Fruit fly (Drosophila melanogaster): ENCODE results near the gene nis.

nis gene

dm6 chr2L:1613748-1614365 lies 26.9 kb upstream of the nis start, which contains the start of gene RFeSP (continued):
- TF ChIP-seq CG6854 (GFP tag; optimal IDR thresholded peaks at IDR 0.05), result no peak
- no peak for TF ChIP-seq HLH54F (GFP tag; optimal IDR thresholded peaks at IDR 0.05)
- TF ChIP-seq Bteb2 (GFP tag; optimal IDR thresholded peaks at IDR 0.05), result no peak

dm6 chr2L:1611122-1611521 lies 24.2 kb upstream of the nis start, which contains the start of the genes Rab3GAP1 and CG14352:
Gene Rab3GAP1 (minus strand): TSS chr2L:1611157.
Gene CG14352 (plus strand): TSS chr2L:1611410.
- no peak for TF ChIP-seq ato (GFP tag; IDR thresholded peaks at IDR 0.05; ENCODE audit: partially characterized antibody)
- no peak for TF ChIP-seq pita (GFP tag; optimal IDR thresholded peaks at IDR 0.05)
- TF ChIP-seq CG11696 (GFP tag; IDR thresholded peaks at IDR 0.05), result 0 out of 2 replicates have a peak, but pooled peaks have one; percentile 18
- TF ChIP-seq CG18262 (tag; optimal IDR thresholded peaks at IDR 0.05), result peak; percentile 77
- TF ChIP-seq CG17802 (tag; optimal IDR thresholded peaks at IDR 0.05), result peak; percentile 76
- peak; percentile 38; the same call in 1 of the 2 replicates for TF ChIP-seq CG1024 (GFP tag; IDR thresholded peaks at IDR 0.05)
- TF ChIP-seq CG9817 (tag; optimal IDR thresholded peaks at IDR 0.05), result peak; percentile 94
- no peak for TF ChIP-seq scrt (GFP tag; optimal IDR thresholded peaks at IDR 0.05)
- peak; percentile 59 for TF ChIP-seq CG10274 (GFP tag; optimal IDR thresholded peaks at IDR 0.05)
- TF ChIP-seq CG11247 (GFP tag; IDR thresholded peaks at IDR 0.05), result peak; percentile 84
- peak; percentile 83 for TF ChIP-seq CG17328 (GFP tag; IDR thresholded peaks at IDR 0.05)
- TF ChIP-seq CG42726 (GFP tag; IDR thresholded peaks at IDR 0.05; ENCODE audit: partially characterized antibody), result no peak
- peak; percentile 37 for TF ChIP-seq lbe (GFP tag; optimal IDR thresholded peaks at IDR 0.05)
- TF ChIP-seq Hsf (GFP tag; optimal IDR thresholded peaks at IDR 0.05), result peak; percentile 93
- TF ChIP-seq caup (GFP tag; optimal IDR thresholded peaks at IDR 0.05; ENCODE audit: severe bottlenecking), result peak; percentile 81
- TF ChIP-seq vfl (GFP tag; optimal IDR thresholded peaks at IDR 0.05), result peak; percentile 83
- peak; percentile 87 for TF ChIP-seq CG12659 (GFP tag; optimal IDR thresholded peaks at IDR 0.05)
- peak; percentile 77 for TF ChIP-seq danr (GFP tag; IDR thresholded peaks at IDR 0.05)
- TF ChIP-seq CG32532 (GFP tag; IDR thresholded peaks at IDR 0.05), result peak; percentile 86
- peak; percentile 34 for TF ChIP-seq gfzf (GFP tag; optimal IDR thresholded peaks at IDR 0.05)
- TF ChIP-seq CG31388 (GFP tag; optimal IDR thresholded peaks at IDR 0.05), result peak; percentile 66
- 0 out of 2 replicates have a peak, but pooled peaks have one; percentile 10 for TF ChIP-seq Dref (GFP tag; IDR thresholded peaks at IDR 0.05)
- TF ChIP-seq grau (tag; optimal IDR thresholded peaks at IDR 0.05), result peak; percentile 86
- peak; percentile 85 to 86 for TF ChIP-seq Pdp1 (GFP tag; optimal IDR thresholded peaks at IDR 0.05)
- TF ChIP-seq cad (GFP tag; optimal IDR thresholded peaks at IDR 0.05), result no peak
- peak; percentile 97 for TF ChIP-seq MBD-R2 (GFP tag; IDR thresholded peaks at IDR 0.05)
- peak; percentile 87 for TF ChIP-seq ken (GFP tag; IDR thresholded peaks at IDR 0.05)
- no peak for TF ChIP-seq kay (GFP tag; optimal IDR thresholded peaks at IDR 0.05)
- TF ChIP-seq CG43689 (GFP tag; IDR thresholded peaks at IDR 0.05), result 0 out of 2 replicates have a peak, but pooled peaks have one; percentile 4
- TF ChIP-seq Sox102F (GFP tag; optimal IDR thresholded peaks at IDR 0.05), result peak; percentile 87
- no peak for TF ChIP-seq CG2129 (GFP tag; IDR thresholded peaks at IDR 0.05; ENCODE audit: partially characterized antibody)
- peak; percentile 65 for TF ChIP-seq gsb-n (tag; optimal IDR thresholded peaks at IDR 0.05)
- no peak for TF ChIP-seq dimm (GFP tag; IDR thresholded peaks at IDR 0.05)
- TF ChIP-seq CG1233 (GFP tag; optimal IDR thresholded peaks at IDR 0.05), result peak; percentile 81
- TF ChIP-seq pb (GFP tag; optimal IDR thresholded peaks at IDR 0.05), result peak; percentile 51
- TF ChIP-seq Camta (GFP tag; optimal IDR thresholded peaks at IDR 0.05), result peak; percentile 71
- TF ChIP-seq Max (GFP tag; optimal IDR thresholded peaks at IDR 0.05), result peak; percentile 85
- no peak for TF ChIP-seq hth (optimal IDR thresholded peaks at IDR 0.05)
- peak; percentile 81; the same call in 1 of the 2 replicates for TF ChIP-seq ranshi (GFP tag; IDR thresholded peaks at IDR 0.05)
- peak; percentile 93 for TF ChIP-seq lilli (GFP tag; optimal IDR thresholded peaks at IDR 0.05)
- TF ChIP-seq CG10979 (tag; optimal IDR thresholded peaks at IDR 0.05), result peak; percentile 76
- peak; percentile 49; the same call in 2 of the 3 replicates for TF ChIP-seq B-H1 (GFP tag; IDR thresholded peaks at IDR 0.05)
- no peak for TF ChIP-seq CG8478 (optimal IDR thresholded peaks at IDR 0.05)
- peak; percentile 83 for TF ChIP-seq Fer3 (tag; optimal IDR thresholded peaks at IDR 0.05)
- peak; percentile 78 for TF ChIP-seq Oli (tag; optimal IDR thresholded peaks at IDR 0.05)
